Worm (Caenorhabditis elegans): Measurements from ENCODE around the gene F44B9.2.

F44B9.2 gene

DNA sequence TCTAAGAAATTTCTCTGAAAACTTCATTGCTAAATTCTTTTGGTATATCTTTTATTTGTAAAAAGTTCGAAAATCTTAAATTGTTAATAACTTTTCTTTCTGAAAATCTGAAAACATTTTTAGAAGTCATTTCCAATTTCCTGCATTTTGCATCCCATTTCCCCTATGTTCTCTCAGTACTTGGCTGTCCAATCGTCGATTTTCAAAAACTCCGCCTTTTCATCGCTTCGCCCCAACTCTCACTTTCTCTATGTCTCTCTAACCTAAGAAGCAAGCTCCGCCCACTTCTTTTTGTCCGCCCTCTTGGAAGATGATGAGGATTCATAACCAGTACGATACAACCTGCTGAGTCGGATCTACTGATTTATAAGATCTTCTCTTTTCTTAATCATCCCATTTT lies 42.8 kb downstream of the F44B9.2 start:
- TF ChIP-seq nhr-77 (tag; optimal IDR thresholded peaks at IDR 0.05) = no peak
- no peak for TF ChIP-seq gmeb-1 (tag; optimal IDR thresholded peaks at IDR 0.05)
- TF ChIP-seq lsy-2 (tag; optimal IDR thresholded peaks at IDR 0.05) = peak in 1 of 2 experiments; percentile 42

DNA sequence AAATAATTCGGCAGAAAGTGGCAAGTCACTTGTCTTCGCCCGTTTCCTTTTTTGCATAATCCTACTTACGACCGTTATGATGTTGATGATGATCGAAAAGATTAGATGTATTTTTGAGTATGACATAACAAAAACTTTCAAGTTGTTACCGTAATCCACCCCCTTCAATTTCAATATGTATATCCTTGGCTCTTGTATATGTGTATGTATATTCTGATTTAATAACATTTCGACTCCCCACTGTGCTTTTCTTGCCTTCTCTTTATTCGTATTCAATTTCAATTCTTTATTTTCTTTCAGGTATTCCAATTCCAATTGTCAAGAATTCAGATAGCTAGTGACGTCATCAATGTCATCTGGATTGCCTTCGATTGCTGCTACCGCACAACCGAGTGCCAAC lies 44.7 kb downstream of the F44B9.2 start, which contains the start of gene pros-1:
Gene pros-1 (plus strand): TSS at position 301 of the 400 bp plus-strand sequence.
- no peak for TF ChIP-seq ZK546.5 (tag; optimal IDR thresholded peaks at IDR 0.05)
- no peak for TF ChIP-seq snpc-4 (tag; optimal IDR thresholded peaks at IDR 0.05)
- TF ChIP-seq blmp-1 (tag; optimal IDR thresholded peaks at IDR 0.05; ENCODE audit: insufficient read depth) = no peak
- no peak for TF ChIP-seq nhr-23 (tag; optimal IDR thresholded peaks at IDR 0.05)
- no peak for TF ChIP-seq ztf-11 (tag; optimal IDR thresholded peaks at IDR 0.05)
- TF ChIP-seq nhr-6 (tag; optimal IDR thresholded peaks at IDR 0.05) = no peak
- TF ChIP-seq ceh-82 (tag; optimal IDR thresholded peaks at IDR 0.05) = no peak
- no peak for TF ChIP-seq nhr-129 (tag; optimal IDR thresholded peaks at IDR 0.05)
- no peak for TF ChIP-seq R02D3.7 (tag; optimal IDR thresholded peaks at IDR 0.05)

DNA sequence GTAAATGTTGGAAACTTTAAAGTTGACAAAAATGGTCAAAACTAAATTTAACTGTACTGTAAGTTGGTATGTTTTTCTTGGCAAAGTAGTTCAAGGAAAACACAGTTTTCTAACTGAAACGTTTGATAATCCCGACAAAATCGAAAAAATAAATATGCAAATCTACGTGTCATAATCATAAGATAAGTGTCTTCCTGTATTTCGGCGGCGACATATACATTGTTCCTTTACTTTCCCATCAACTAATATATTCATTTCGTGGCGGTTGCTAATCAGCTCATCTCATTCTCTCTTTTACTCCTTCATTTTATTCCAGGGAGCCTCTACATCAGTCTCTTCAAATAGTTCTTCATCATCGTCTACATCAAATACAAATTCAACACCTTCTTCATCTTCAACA lies 45.5 kb downstream of the F44B9.2 start:
- TF ChIP-seq lin-11 (tag; optimal IDR thresholded peaks at IDR 0.05) (no peak), ama-1 (optimal IDR thresholded peaks at IDR 0.05) (no peak), alr-1 (tag; optimal IDR thresholded peaks at IDR 0.05) (no peak), nhr-11 (tag; optimal IDR thresholded peaks at IDR 0.05) (no peak), nhr-23 (tag; optimal IDR thresholded peaks at IDR 0.05) (no peak), nhr-25 (tag; optimal IDR thresholded peaks at IDR 0.05) (no peak)

DNA sequence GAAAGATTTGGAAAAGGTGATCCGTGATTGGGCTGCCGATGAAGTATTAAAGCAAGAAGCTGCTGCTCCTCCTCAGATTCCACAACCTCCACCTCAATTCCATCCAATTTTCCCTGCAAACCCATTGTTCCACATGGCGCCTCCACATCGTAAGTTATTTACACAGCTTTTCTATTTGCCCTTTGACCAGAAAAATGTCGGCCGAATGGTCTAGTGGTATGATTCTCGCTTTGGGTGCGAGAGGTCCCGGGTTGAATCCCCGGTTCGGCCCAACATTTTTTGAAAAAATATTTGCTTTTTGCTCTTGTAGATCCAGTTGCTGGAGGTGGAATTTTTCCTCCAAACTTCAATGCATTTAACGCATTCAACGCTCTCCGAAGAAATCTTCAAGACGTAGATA lies 46.9 kb downstream of the F44B9.2 start:
- no peak for TF ChIP-seq Y55F3AM.14 (GFP tag; optimal IDR thresholded peaks at IDR 0.05)
- TF ChIP-seq nhr-129 (tag; optimal IDR thresholded peaks at IDR 0.05) = peak; percentile 6
- peak; percentile 38 for TF ChIP-seq snpc-4 (tag; optimal IDR thresholded peaks at IDR 0.05)
- no peak for TF ChIP-seq lin-11 (tag; optimal IDR thresholded peaks at IDR 0.05)

Measured in whole organism, L2 larva.